Fruit fly (Drosophila melanogaster): ENCODE results near the gene CG31683.
A peak's percentile ranks its signal among the peaks of the same experiment; 100 is the strongest.

dm6 chr2L:20476718-20477277 is 27.0 kb upstream of the CG31683 start:
- TF ChIP-seq pan (optimal IDR thresholded peaks at IDR 0.05): no peak
- no peak for TF ChIP-seq usp (GFP tag; optimal IDR thresholded peaks at IDR 0.05)
- no peak for TF ChIP-seq Dll (optimal IDR thresholded peaks at IDR 0.05)
- no peak for TF ChIP-seq psq (optimal IDR thresholded peaks at IDR 0.05)
- no peak for TF ChIP-seq CG8478 (optimal IDR thresholded peaks at IDR 0.05)
- peak in 1 of 2 experiments; percentile 79 for TF ChIP-seq EcR (GFP tag; optimal IDR thresholded peaks at IDR 0.05)

Measured in whole organism.